Fruit fly (Drosophila melanogaster) whole organism, embryonic: ENCODE results near the gene CG34434.

ENCODE experiments used
- Antp ChIP-seq: fragments of 200-800 bp; sonication (Bioruptor generic); optimal IDR thresholded peaks from 3 replicates; lab custom pipeline; 2016; ENCODE audit warnings: missing biosample characterization, missing genetic modification characterization
- B-H2 ChIP-seq: fragments of 200-800 bp; sonication (Bioruptor generic); optimal IDR thresholded peaks from 2 replicates; lab custom pipeline; 2018; ENCODE audit warnings: missing biosample characterization, mild to moderate bottlenecking, missing genetic modification characterization
- BEAF-32 ChIP-seq: fragments of 200-800 bp; sonication (Bioruptor generic); optimal IDR thresholded peaks from 3 replicates; lab custom pipeline; 2017; ENCODE audit warnings: missing biosample characterization, missing genetic modification characterization, mild to moderate bottlenecking, moderate library complexity, missing genetic modification reagents
- Bgb ChIP-seq: fragments of 200-800 bp; sonication (Bioruptor generic); IDR thresholded peaks from 2 replicates; pipeline ENCODE4 v1.3.6; 2022; ENCODE audit warnings: missing biosample characterization, missing genetic modification characterization; ENCODE audit not compliant: partially characterized antibody
- CG10267 ChIP-seq: fragments of 200-800 bp; sonication (Bioruptor generic); optimal IDR thresholded peaks from 2 replicates; lab custom pipeline; 2018; ENCODE audit warnings: missing biosample characterization, mild to moderate bottlenecking, missing genetic modification characterization, moderate library complexity
- CG12219 ChIP-seq: fragments of 200-800 bp; sonication (Bioruptor generic); optimal IDR thresholded peaks from 3 replicates; lab custom pipeline; 2018; ENCODE audit warnings: missing biosample characterization, mild to moderate bottlenecking, missing genetic modification characterization
- CG12769 ChIP-seq: fragments of 200-800 bp; sonication (Bioruptor generic); optimal IDR thresholded peaks from 2 replicates; lab custom pipeline; 2019; ENCODE audit warnings: missing biosample characterization, mild to moderate bottlenecking, missing genetic modification characterization, moderate library complexity
- CG13287 ChIP-seq: fragments of 200-800 bp; sonication (Bioruptor generic); IDR thresholded peaks from 2 replicates; pipeline ENCODE4 v1.3.6; 2022; ENCODE audit warnings: missing biosample characterization, missing genetic modification characterization; ENCODE audit not compliant: partially characterized antibody
- CG14441 ChIP-seq: fragments of 200-800 bp; sonication (Bioruptor generic); IDR thresholded peaks from 2 replicates; pipeline ENCODE4 v1.3.6; 2022; ENCODE audit warnings: missing biosample characterization, missing genetic modification characterization
- CG14710 ChIP-seq: fragments of 200-800 bp; sonication (Bioruptor generic); optimal IDR thresholded peaks from 3 replicates; lab custom pipeline; 2019; ENCODE audit warnings: missing biosample characterization, mild to moderate bottlenecking, missing genetic modification characterization, moderate library complexity
- CG16815 ChIP-seq: fragments of 200-800 bp; sonication (Bioruptor generic); optimal IDR thresholded peaks from 3 replicates; lab custom pipeline; 2017; ENCODE audit warnings: missing biosample characterization, mild to moderate bottlenecking, missing genetic modification characterization
- CG17829 ChIP-seq: fragments of 200-800 bp; optimal IDR thresholded peaks from 2 replicates; lab custom pipeline; 2019; ENCODE audit warnings: missing biosample characterization, mild to moderate bottlenecking, missing genetic modification characterization, moderate library complexity
- CG1832 ChIP-seq: fragments of 200-800 bp; sonication (Bioruptor generic); optimal IDR thresholded peaks from 2 replicates; lab custom pipeline; 2017; ENCODE audit warnings: missing biosample characterization, mild to moderate bottlenecking, missing genetic modification characterization, inconsistent platforms
- CG2116 ChIP-seq: fragments of 200-800 bp; sonication (Bioruptor generic); optimal IDR thresholded peaks from 3 replicates; lab custom pipeline; 2018; ENCODE audit warnings: missing biosample characterization, mild to moderate bottlenecking, missing genetic modification characterization
- CG2129 ChIP-seq: fragments of 200-800 bp; sonication (Bioruptor generic); IDR thresholded peaks from 2 replicates; pipeline ENCODE4 v1.3.6; 2022; ENCODE audit warnings: missing biosample characterization, missing genetic modification characterization; ENCODE audit not compliant: partially characterized antibody
- CG2199 ChIP-seq: fragments of 200-800 bp; sonication (Bioruptor generic); IDR thresholded peaks from 3 replicates; pipeline ENCODE4 v1.3.6; 2022; ENCODE audit warnings: missing biosample characterization, missing genetic modification characterization
- CG3407 ChIP-seq: fragments of 200-800 bp; sonication (Bioruptor generic); optimal IDR thresholded peaks from 2 replicates; lab custom pipeline; 2018; ENCODE audit warnings: missing biosample characterization, mild to moderate bottlenecking, missing genetic modification characterization
- CG5245 ChIP-seq: fragments of 200-800 bp; sonication (Bioruptor generic); optimal IDR thresholded peaks from 3 replicates; lab custom pipeline; 2016; ENCODE audit warnings: missing biosample characterization, missing genetic modification characterization
- CG6254 ChIP-seq: fragments of 200-800 bp; sonication (Bioruptor generic); optimal IDR thresholded peaks from 3 replicates; lab custom pipeline; 2017; ENCODE audit warnings: mild to moderate bottlenecking, missing biosample characterization, missing genetic modification reagents, missing genetic modification characterization
- CG6272 ChIP-seq: fragments of 200-800 bp; sonication (Bioruptor generic); IDR thresholded peaks from 2 replicates; pipeline ENCODE4 v1.3.6; 2022; ENCODE audit warnings: missing biosample characterization, missing genetic modification characterization
- CG7963 ChIP-seq: fragments of 200-800 bp; sonication (Bioruptor generic); IDR thresholded peaks from 3 replicates; pipeline ENCODE4 v1.3.6; 2022; ENCODE audit warnings: missing biosample characterization, missing genetic modification characterization; ENCODE audit not compliant: partially characterized antibody
- CG9797 ChIP-seq: fragments of 200-800 bp; sonication (Bioruptor generic); optimal IDR thresholded peaks from 3 replicates; lab custom pipeline; 2018; ENCODE audit warnings: missing biosample characterization, mild to moderate bottlenecking, missing genetic modification characterization
- D19A ChIP-seq: fragments of 200-800 bp; optimal IDR thresholded peaks from 3 replicates; lab custom pipeline; 2019; ENCODE audit warnings: missing biosample characterization, mild to moderate bottlenecking, missing genetic modification characterization, moderate library complexity
- Hr51 ChIP-seq, 2 experiments: fragments of 200-800 bp; sonication (Bioruptor generic); optimal IDR thresholded peaks; 2 replicates in 1 of 2; 3 replicates in 1 of 2; lab custom pipeline; 2016 to 2018; ENCODE audit warnings: missing biosample characterization in 2 of 2, missing genetic modification characterization in 2 of 2, mild to moderate bottlenecking in 1 of 2, moderate library complexity in 1 of 2
- Hr78 ChIP-seq, 2 experiments: fragments of 200-800 bp in 1 of 2; fragments of >200 bp in 1 of 2; sonication (Bioruptor generic) in 1 of 2; optimal IDR thresholded peaks; 2 replicates each; lab custom pipeline; 2017 to 2019; ENCODE audit warnings: missing biosample characterization in 2 of 2, missing genetic modification characterization in 2 of 2, mild to moderate bottlenecking in 1 of 2, moderate library complexity in 1 of 2
- Kr ChIP-seq: fragments of 200-800 bp; sonication (Bioruptor generic); optimal IDR thresholded peaks from 2 replicates; lab custom pipeline; 2017; ENCODE audit warnings: missing biosample characterization, mild to moderate bottlenecking, missing genetic modification characterization
- Lim3 ChIP-seq: fragments of 200-800 bp; sonication (Bioruptor generic); IDR thresholded peaks from 2 replicates; pipeline ENCODE4 v1.3.6; 2022; ENCODE audit warnings: missing biosample characterization, missing genetic modification characterization
- Max ChIP-seq: fragments of 200-800 bp; sonication (Bioruptor generic); optimal IDR thresholded peaks from 2 replicates; lab custom pipeline; 2016; ENCODE audit warnings: missing biosample characterization, mild to moderate bottlenecking, missing genetic modification characterization
- Myb ChIP-seq: fragments of 200-800 bp; sonication (Bioruptor generic); optimal IDR thresholded peaks from 2 replicates; lab custom pipeline; 2016; ENCODE audit warnings: missing biosample characterization, missing genetic modification characterization
- Pdp1 ChIP-seq, 2 experiments: fragments of 200-800 bp; sonication (Bioruptor generic); optimal IDR thresholded peaks; 3 replicates each; lab custom pipeline; 2016; ENCODE audit warnings: missing biosample characterization in 2 of 2, missing genetic modification characterization in 2 of 2, mild to moderate bottlenecking in 1 of 2, moderate library complexity in 1 of 2
- abd-A ChIP-seq: fragments of 200-800 bp; sonication (Bioruptor generic); optimal IDR thresholded peaks from 3 replicates; lab custom pipeline; 2019; ENCODE audit warnings: missing biosample characterization, mild to moderate bottlenecking, missing genetic modification characterization, moderate library complexity
- bbx ChIP-seq: fragments of 200-800 bp; sonication (Bioruptor generic); IDR thresholded peaks from 2 replicates; pipeline ENCODE4 v1.3.6; 2022; ENCODE audit warnings: missing biosample characterization, missing genetic modification characterization; ENCODE audit not compliant: partially characterized antibody
- br ChIP-seq: fragments of >200 bp; optimal IDR thresholded peaks from 2 replicates; lab custom pipeline; 2017
- crol ChIP-seq: fragments of 200-800 bp; sonication (Bioruptor generic); IDR thresholded peaks from 2 replicates; pipeline ENCODE4 v1.3.6; 2022; ENCODE audit warnings: missing biosample characterization, missing genetic modification characterization
- dpn ChIP-seq, 2 experiments: fragments of 200-800 bp; sonication (Bioruptor generic); optimal IDR thresholded peaks; 3 replicates each; lab custom pipeline; 2016; ENCODE audit warnings: missing biosample characterization in 2 of 2, missing genetic modification characterization in 2 of 2
- eve ChIP-seq, 2 experiments: fragments of >200 bp; optimal IDR thresholded peaks; 2 replicates each; lab custom pipeline; 2017; ENCODE audit warnings: missing biosample characterization in 2 of 2, missing genetic modification characterization in 2 of 2
- eyg ChIP-seq: fragments of 200-800 bp; sonication (Bioruptor generic); optimal IDR thresholded peaks from 3 replicates; lab custom pipeline; 2016; ENCODE audit warnings: missing biosample characterization, missing genetic modification characterization
- gfzf ChIP-seq: fragments of 200-800 bp; sonication (Bioruptor generic); optimal IDR thresholded peaks from 2 replicates; lab custom pipeline; 2016; ENCODE audit warnings: missing biosample characterization, mild to moderate bottlenecking, missing genetic modification characterization, moderate library complexity
- ind ChIP-seq: fragments of 200-800 bp; sonication (Bioruptor generic); optimal IDR thresholded peaks from 3 replicates; lab custom pipeline; 2016; ENCODE audit warnings: missing biosample characterization, missing genetic modification characterization
- lmd ChIP-seq: fragments of 200-800 bp; sonication (Bioruptor generic); IDR thresholded peaks from 2 replicates; pipeline ENCODE4 v1.3.6; 2022; ENCODE audit warnings: missing biosample characterization, missing genetic modification characterization
- nerfin-2 ChIP-seq: fragments of 200-800 bp; sonication (Bioruptor generic); IDR thresholded peaks from 2 replicates; pipeline ENCODE4 v1.3.6; 2022; ENCODE audit warnings: missing biosample characterization, missing genetic modification characterization; ENCODE audit not compliant: partially characterized antibody
- pho ChIP-seq: fragments of 200-800 bp; sonication (Bioruptor generic); optimal IDR thresholded peaks from 2 replicates; lab custom pipeline; 2016; ENCODE audit warnings: missing biosample characterization, missing genetic modification characterization
- pros ChIP-seq: fragments of 200-800 bp; sonication (Bioruptor generic); optimal IDR thresholded peaks from 3 replicates; lab custom pipeline; 2019; ENCODE audit warnings: missing biosample characterization, mild to moderate bottlenecking, missing genetic modification characterization, moderate library complexity
- sna ChIP-seq: fragments of 200-800 bp; sonication (Bioruptor generic); IDR thresholded peaks from 2 replicates; pipeline ENCODE4 v1.3.6; 2022; ENCODE audit warnings: missing biosample characterization, missing genetic modification characterization; ENCODE audit not compliant: partially characterized antibody
- toy ChIP-seq: fragments of 200-800 bp; sonication (Bioruptor generic); IDR thresholded peaks from 2 replicates; pipeline ENCODE4 v1.3.6; 2022; ENCODE audit warnings: missing biosample characterization, missing genetic modification characterization
- trem ChIP-seq: fragments of 200-800 bp; optimal IDR thresholded peaks from 3 replicates; lab custom pipeline; 2019; ENCODE audit warnings: missing biosample characterization, mild to moderate bottlenecking, missing genetic modification characterization, moderate library complexity
- zen ChIP-seq: fragments of 200-800 bp; sonication (Bioruptor generic); optimal IDR thresholded peaks from 3 replicates; lab custom pipeline; 2018; ENCODE audit warnings: missing biosample characterization, mild to moderate bottlenecking, missing genetic modification characterization, moderate library complexity

Gene CG34434

DNA sequence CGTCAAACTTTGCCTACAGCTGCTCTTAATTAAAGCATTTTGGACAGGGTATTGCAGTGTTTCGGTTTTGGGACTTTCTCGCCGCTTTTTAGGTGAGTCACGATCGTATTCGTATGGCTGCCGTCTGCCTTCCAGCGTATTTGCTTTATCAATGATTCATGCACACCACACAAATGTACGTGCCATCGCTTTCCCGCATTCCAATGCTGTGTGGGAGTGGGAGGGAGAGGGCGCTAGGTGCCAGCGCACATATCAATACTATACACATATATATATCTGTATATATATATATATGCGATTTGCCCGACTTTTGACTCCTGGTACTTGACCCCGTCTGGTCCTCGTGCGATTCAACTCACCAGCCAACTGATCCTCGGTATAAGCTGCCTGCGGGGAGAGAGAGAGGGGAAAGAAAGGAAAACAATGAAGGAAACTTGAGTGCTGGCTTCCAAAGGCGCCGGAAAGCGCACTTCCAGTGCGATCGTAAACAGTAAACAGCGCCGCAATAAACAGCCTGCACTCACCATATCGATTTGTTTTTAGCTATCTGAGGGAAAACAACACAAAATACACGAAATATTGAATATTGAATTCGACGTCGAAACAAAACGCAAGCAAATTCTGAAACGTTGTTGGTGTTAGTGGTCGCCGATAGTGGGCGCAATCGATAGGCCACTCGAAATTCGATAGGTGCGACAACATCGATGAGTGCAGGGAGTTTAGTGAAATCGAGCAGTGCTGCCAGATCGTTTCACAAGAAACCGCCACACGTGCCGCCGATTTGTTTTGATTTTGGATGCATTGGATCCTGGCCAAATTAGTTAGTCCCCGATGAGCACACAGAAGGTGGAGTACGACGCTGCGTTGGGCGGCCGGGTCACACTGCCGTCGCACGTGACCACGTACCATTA, 6.0 kb upstream of the CG34434 start, which contains the start of the genes Mlc-c and Pop1 (continued):
- no peak for TF ChIP-seq br (lab: Kevin White, UChicago)
- TF ChIP-seq CG12769 (tag; lab: Kevin White, UChicago) = no peak
- peak; percentile 67; the same call in 1 of the 2 replicates for TF ChIP-seq crol (GFP tag; lab: Robert Waterston, UW)
- TF ChIP-seq Lim3 (GFP tag; lab: Robert Waterston, UW) = no peak
- peak; percentile 43 for TF ChIP-seq CG9797
- TF ChIP-seq pho (GFP tag; lab: Kevin White, UChicago) = no peak
- TF ChIP-seq lmd (GFP tag; lab: Robert Waterston, UW) = no peak
- peak; percentile 80 for TF ChIP-seq CG2116
- TF ChIP-seq Hr51 (GFP tag; optimal IDR thresholded peaks at IDR 0.05; lab: Kevin White, UChicago) = no peak
- peak; percentile 73 for TF ChIP-seq D19A
- no peak for TF ChIP-seq pros (GFP tag; lab: Kevin White, UChicago)
- TF ChIP-seq CG2129 = peak; percentile 75
- TF ChIP-seq gfzf = peak; percentile 19
- TF ChIP-seq CG10267 (tag; lab: Kevin White, UChicago) = peak; percentile 32
- no peak for TF ChIP-seq CG5245 (GFP tag; lab: Kevin White, UChicago)
- TF ChIP-seq B-H2 = no peak
- TF ChIP-seq CG6254 = no peak
- no peak for TF ChIP-seq Pdp1 (GFP tag; optimal IDR thresholded peaks at IDR 0.05; lab: Kevin White, UChicago)
- peak; percentile 82 for TF ChIP-seq sna (GFP tag; lab: Robert Waterston, UW)
- no peak for TF ChIP-seq ind (GFP tag; lab: Kevin White, UChicago)
- no peak for TF ChIP-seq toy (GFP tag; lab: Robert Waterston, UW)
- peak; percentile 25 for TF ChIP-seq Max (GFP tag; lab: Kevin White, UChicago)
- TF ChIP-seq CG12219 (GFP tag; lab: Kevin White, UChicago) = no peak
- peak; percentile 87 for TF ChIP-seq nerfin-2
- peak; percentile 92 for TF ChIP-seq BEAF-32 (GFP tag; lab: Kevin White, UChicago)
- TF ChIP-seq CG7963 (GFP tag; lab: Robert Waterston, UW) = peak; percentile 85
- TF ChIP-seq Hr78 (GFP tag; optimal IDR thresholded peaks at IDR 0.05; lab: Kevin White, UChicago) = peak in 1 of 2 experiments; percentile 61
- TF ChIP-seq CG13287 = peak; percentile 90
- TF ChIP-seq CG6272 (GFP tag; lab: Robert Waterston, UW) = no peak
- TF ChIP-seq CG3407 (GFP tag; lab: Kevin White, UChicago) = no peak
- TF ChIP-seq dpn (GFP tag; optimal IDR thresholded peaks at IDR 0.05; lab: Kevin White, UChicago) = no peak
- TF ChIP-seq CG14710 (tag; lab: Kevin White, UChicago) = peak; percentile 40
- peak; percentile 19 for TF ChIP-seq CG17829 (tag; lab: Kevin White, UChicago)
- peak; percentile 53 for TF ChIP-seq Myb (GFP tag; lab: Kevin White, UChicago)
- no peak for TF ChIP-seq abd-A (tag; lab: Kevin White, UChicago)
- peak; percentile 95 for TF ChIP-seq bbx (GFP tag; lab: Robert Waterston, UW)
- no peak for TF ChIP-seq zen (tag; lab: Kevin White, UChicago)
- no peak for TF ChIP-seq CG14441 (GFP tag; lab: Robert Waterston, UW)
- TF ChIP-seq Bgb (GFP tag; lab: Robert Waterston, UW) = peak; percentile 93
- no peak for TF ChIP-seq Antp (GFP tag; lab: Kevin White, UChicago)
- TF ChIP-seq eyg = no peak
- no peak for TF ChIP-seq CG16815
- TF ChIP-seq trem (tag; lab: Kevin White, UChicago) = peak; percentile 50
- no peak for TF ChIP-seq Kr (GFP tag; lab: Kevin White, UChicago)
- TF ChIP-seq CG2199 = no peak
- peak; percentile 72 for TF ChIP-seq CG1832
- no peak for TF ChIP-seq eve (GFP tag; optimal IDR thresholded peaks at IDR 0.05; lab: Kevin White, UChicago)
